Worm (Caenorhabditis elegans) whole organism, L4 larva: Measurements from ENCODE around the gene lgc-31.

Experiments
- gei-8 ChIP-seq: fragments of 200-800 bp; sonication (Bioruptor generic); optimal IDR thresholded peaks from 2 replicates; lab custom pipeline; 2018; ENCODE audit warnings: mild to moderate bottlenecking, missing genetic modification characterization, missing compliant biosample characterization
- lsy-2 ChIP-seq, 2 experiments: fragments of 150-350 bp in 1 of 2; sonication (generic microtip) in 1 of 2; optimal IDR thresholded peaks; 2 replicates each; lab custom pipeline; 2014 to 2017; ENCODE audit warnings: missing biosample characterization in 2 of 2, missing genetic modification characterization in 2 of 2
- madf-5 ChIP-seq, 2 experiments: fragments of 200-800 bp; sonication (Bioruptor generic); IDR thresholded peaks; 2 replicates each; pipeline ENCODE4 v1.3.6; 2022; ENCODE audit warnings: missing compliant biosample characterization in 2 of 2, missing genetic modification characterization in 2 of 2
- madf-9 ChIP-seq: fragments of 200-800 bp; sonication (Bioruptor generic); conservative IDR thresholded peaks from 2 replicates; pipeline ENCODE4 v1.3.6; 2022; ENCODE audit warnings: missing genetic modification reagents, missing genetic modification characterization, missing compliant biosample characterization
- mdt-29 ChIP-seq: fragments of 200-800 bp; sonication (Bioruptor generic); IDR thresholded peaks from 2 replicates; pipeline ENCODE4 v1.3.6; 2022; ENCODE audit warnings: missing genetic modification reagents, missing genetic modification characterization, missing compliant biosample characterization
- spr-3 ChIP-seq: fragments of 200-800 bp; sonication (Bioruptor generic); optimal IDR thresholded peaks from 2 replicates; lab custom pipeline; 2018; ENCODE audit warnings: mild to moderate bottlenecking, missing genetic modification characterization, missing compliant biosample characterization

ce11 chrV:15471029-15471428 is 50.8 kb downstream of the lgc-31 start, which contains the start of gene dpf-1:
- TF ChIP-seq spr-3 (GFP tag; lab: Kevin White, UChicago): no peak
- no peak for TF ChIP-seq madf-9 (GFP tag; lab: Robert Waterston, UW)
- TF ChIP-seq mdt-29 (GFP tag; lab: Robert Waterston, UW): no peak
- TF ChIP-seq gei-8: no peak
- no peak for TF ChIP-seq lsy-2 (tag; optimal IDR thresholded peaks at IDR 0.05; lab: Kevin White, UChicago)
- no peak for TF ChIP-seq madf-5 (GFP tag; IDR thresholded peaks at IDR 0.05; lab: Robert Waterston, UW)
